Fruit fly (Drosophila melanogaster): Measurements from ENCODE around the gene Rbp6.

- no peak for TF ChIP-seq bab1 (GFP tag; optimal IDR thresholded peaks at IDR 0.05)
- TF ChIP-seq CG1620 (GFP tag; optimal IDR thresholded peaks at IDR 0.05), result no peak
- no peak for TF ChIP-seq CG12768 (GFP tag; optimal IDR thresholded peaks at IDR 0.05)
- no peak for TF ChIP-seq toe (GFP tag; optimal IDR thresholded peaks at IDR 0.05)
- no peak for TF ChIP-seq CG14711 (tag; optimal IDR thresholded peaks at IDR 0.05)
- no peak for TF ChIP-seq kay (GFP tag; ENCODE audit: borderline replicate concordance)
- TF ChIP-seq Hr96 (GFP tag; optimal IDR thresholded peaks at IDR 0.05), result no peak
These were observed 215.3 kb downstream of the Rbp6 start, which contains the start of gene CG6652 for dm6 chr3L:17022756-17023155.
